Worm (Caenorhabditis elegans) whole organism, young adult: ENCODE measurements around the gene T02D1.8.

ENCODE experiments used
- C17E4.6 ChIP-seq: fragments of 200-800 bp; sonication (Bioruptor generic); IDR thresholded peaks from 2 replicates; pipeline ENCODE4 v1.3.6; 2022; ENCODE audit warnings: missing genetic modification reagents, missing genetic modification characterization, missing compliant biosample characterization
- F49E8.2 ChIP-seq: sonication (generic microtip); optimal IDR thresholded peaks from 3 replicates; lab custom pipeline; 2017; ENCODE audit warnings: missing genetic modification characterization, mild to moderate bottlenecking, missing compliant biosample characterization, antibody characterized with exemption, moderate library complexity; ENCODE audit not compliant: insufficient read depth
- F57C9.4 ChIP-seq: sonication (generic microtip); optimal IDR thresholded peaks from 2 replicates; lab custom pipeline; 2017; ENCODE audit warnings: mild to moderate bottlenecking, missing genetic modification characterization, missing compliant biosample characterization
- Y53G8AR.9 ChIP-seq: fragments of 200-800 bp; sonication (Bioruptor generic); conservative IDR thresholded peaks from 2 replicates; pipeline ENCODE4 v1.3.6; 2022; ENCODE audit warnings: missing genetic modification reagents, missing genetic modification characterization, missing compliant biosample characterization
- Y67H2A.10 ChIP-seq: fragments of 200-800 bp; sonication (Bioruptor generic); conservative IDR thresholded peaks from 2 replicates; pipeline ENCODE4 v1.3.6; 2022; ENCODE audit warnings: missing genetic modification reagents, missing genetic modification characterization, missing compliant biosample characterization
- Y79H2A.3 ChIP-seq: fragments of 200-800 bp; sonication (Bioruptor generic); conservative IDR thresholded peaks from 2 replicates; pipeline ENCODE4 v1.3.6; 2022; ENCODE audit warnings: missing genetic modification reagents, missing genetic modification characterization, missing compliant biosample characterization
- Y95B8A.8 ChIP-seq: fragments of 200-800 bp; sonication (Bioruptor generic); IDR thresholded peaks from 2 replicates; pipeline ENCODE4 v1.3.6; 2022; ENCODE audit warnings: missing genetic modification reagents, missing genetic modification characterization, missing compliant biosample characterization
- ZK185.1 ChIP-seq: sonication (generic microtip); optimal IDR thresholded peaks from 2 replicates; lab custom pipeline; 2016; ENCODE audit warnings: mild to moderate bottlenecking, missing genetic modification characterization, missing compliant biosample characterization; ENCODE audit not compliant: poor library complexity, severe bottlenecking
- attf-3 ChIP-seq: fragments of 200-800 bp; sonication (Bioruptor generic); conservative IDR thresholded peaks from 2 replicates; pipeline ENCODE4 v1.3.6; 2022; ENCODE audit warnings: missing genetic modification reagents, missing genetic modification characterization, missing compliant biosample characterization
- bed-1 ChIP-seq: fragments of 200-800 bp; sonication (Bioruptor generic); IDR thresholded peaks from 2 replicates; pipeline ENCODE4 v1.3.6; 2022; ENCODE audit warnings: missing genetic modification reagents, missing genetic modification characterization, missing compliant biosample characterization
- cebp-1 ChIP-seq, 2 experiments: fragments of 200-800 bp in 1 of 2; sonication (Bioruptor generic) in 1 of 2; sonication (generic microtip) in 1 of 2; IDR thresholded peaks in 1 of 2; optimal IDR thresholded peaks in 1 of 2; 2 replicates each; pipeline versions ENCODE4 v1.3.6 to Lab custom; 2017 to 2022; ENCODE audit warnings: missing compliant biosample characterization in 2 of 2, missing genetic modification characterization in 2 of 2, mild to moderate bottlenecking in 1 of 2, missing genetic modification reagents in 1 of 2, moderate library complexity in 1 of 2
- die-1 ChIP-seq: sonication (generic microtip); optimal IDR thresholded peaks from 2 replicates; lab custom pipeline; 2016; ENCODE audit warnings: missing genotype, mild to moderate bottlenecking, missing genetic modification characterization, missing compliant biosample characterization
- dpff-1 ChIP-seq: sonication (generic microtip); optimal IDR thresholded peaks from 2 replicates; lab custom pipeline; 2017; ENCODE audit warnings: mild to moderate bottlenecking, missing genetic modification characterization, missing compliant biosample characterization
- dpl-1 ChIP-seq: fragments of 150-350 bp; optimal IDR thresholded peaks from 2 replicates; lab custom pipeline; 2014; ENCODE audit warnings: missing biosample characterization, missing genetic modification reagents, missing genetic modification characterization
- efl-1 ChIP-seq: fragments of 150-350 bp; optimal IDR thresholded peaks from 2 replicates; lab custom pipeline; 2014; ENCODE audit warnings: missing biosample characterization, missing genetic modification reagents, missing genetic modification characterization
- fkh-3 ChIP-seq: sonication (generic microtip); optimal IDR thresholded peaks from 2 replicates; lab custom pipeline; 2016; ENCODE audit warnings: mild to moderate bottlenecking, missing genetic modification characterization, missing compliant biosample characterization
- gei-17 ChIP-seq: fragments of 200-800 bp; sonication (Bioruptor generic); optimal IDR thresholded peaks from 2 replicates; lab custom pipeline; 2018; ENCODE audit warnings: mild to moderate bottlenecking, missing genetic modification characterization, missing compliant biosample characterization
- him-1 ChIP-seq: sonication (generic microtip); optimal IDR thresholded peaks from 2 replicates; lab custom pipeline; 2016; ENCODE audit warnings: missing genotype, missing genetic modification reagents, missing genetic modification characterization, missing compliant biosample characterization
- let-526 ChIP-seq: fragments of 200-800 bp; sonication (Bioruptor generic); IDR thresholded peaks from 2 replicates; pipeline ENCODE4 v1.3.6; 2022; ENCODE audit warnings: missing genetic modification reagents, missing genetic modification characterization, missing compliant biosample characterization
- let-607 ChIP-seq, 2 experiments: fragments of 200-800 bp in 1 of 2; sonication (Bioruptor generic) in 1 of 2; sonication (generic microtip) in 1 of 2; optimal IDR thresholded peaks; 2 replicates each; lab custom pipeline; 2016 to 2018; ENCODE audit warnings: mild to moderate bottlenecking in 2 of 2, missing compliant biosample characterization in 2 of 2, missing genetic modification characterization in 2 of 2, moderate library complexity in 2 of 2, missing genotype in 1 of 2
- lsl-1 ChIP-seq: fragments of 200-800 bp; sonication (Bioruptor generic); optimal IDR thresholded peaks from 2 replicates; lab custom pipeline; 2018; ENCODE audit warnings: mild to moderate bottlenecking, missing genetic modification characterization, moderate library complexity, missing compliant biosample characterization
- lsy-27 ChIP-seq: sonication (generic microtip); optimal IDR thresholded peaks from 2 replicates; lab custom pipeline; 2017; ENCODE audit warnings: missing genetic modification characterization, mild to moderate bottlenecking, missing compliant biosample characterization, antibody characterized with exemption, missing genotype, borderline replicate concordance; ENCODE audit not compliant: insufficient read depth
- madf-10 ChIP-seq: sonication (generic microtip); optimal IDR thresholded peaks from 2 replicates; lab custom pipeline; 2016; ENCODE audit warnings: mild to moderate bottlenecking, missing genetic modification characterization, missing compliant biosample characterization
- nhr-80 ChIP-seq: sonication (generic microtip); optimal IDR thresholded peaks from 2 replicates; lab custom pipeline; 2016; ENCODE audit warnings: missing genetic modification characterization, missing compliant biosample characterization
- repo-1 ChIP-seq: sonication (generic microtip); optimal IDR thresholded peaks from 2 replicates; lab custom pipeline; 2017; ENCODE audit warnings: mild to moderate bottlenecking, missing genetic modification characterization, missing compliant biosample characterization
- rpc-1 ChIP-seq, 2 experiments: fragments of 150-350 bp in 1 of 2; sonication (generic microtip) in 1 of 2; optimal IDR thresholded peaks; 2 replicates each; lab custom pipeline; 2014 to 2018; ENCODE audit warnings: missing biosample characterization in 1 of 2, missing genetic modification characterization in 1 of 2, missing genetic modification reagents in 1 of 2, missing genotype in 1 of 2
- sea-2 ChIP-seq: fragments of 200-800 bp; sonication (Bioruptor generic); IDR thresholded peaks from 2 replicates; pipeline ENCODE4 v1.3.6; 2022; ENCODE audit warnings: missing genetic modification characterization, missing compliant biosample characterization
- snpc-3.4 ChIP-seq: sonication (generic microtip); optimal IDR thresholded peaks from 2 replicates; lab custom pipeline; 2017; ENCODE audit warnings: missing genetic modification characterization, mild to moderate bottlenecking, missing compliant biosample characterization, antibody characterized with exemption, moderate library complexity, missing genotype, missing genetic modification reagents
- zfh-2 ChIP-seq: fragments of 200-800 bp; sonication (Bioruptor generic); conservative IDR thresholded peaks from 2 replicates; pipeline ENCODE4 v1.3.6; 2022; ENCODE audit warnings: missing genetic modification reagents, missing genetic modification characterization, missing compliant biosample characterization
- ztf-22 ChIP-seq: fragments of 200-800 bp; sonication (Bioruptor generic); optimal IDR thresholded peaks from 2 replicates; lab custom pipeline; 2018; ENCODE audit warnings: mild to moderate bottlenecking, missing genetic modification characterization, moderate library complexity, missing compliant biosample characterization

T02D1.8 gene

ce11 chrIV:17405530-17405929, 18.2 kb upstream of the T02D1.8 start, which contains the start of gene pmp-4:
Gene pmp-4 (minus strand): TSS chrIV:17405630.
- TF ChIP-seq nhr-80 (peak; percentile 54), madf-10 (tag; lab: Kevin White, UChicago) (no peak)

- no peak for TF ChIP-seq repo-1
These were observed 12.2 kb upstream of the T02D1.8 start, which contains the start of gene T02D1.4 for ce11 chrIV:17399455-17399854. Gene T02D1.4 (plus strand): TSS chrIV:17399755.

ce11 chrIV:17395910-17396309, 8.6 kb upstream of the T02D1.8 start, which contains the start of gene sru-15:
Gene sru-15 (plus strand): TSS chrIV:17396210.
- TF ChIP-seq efl-1 (GFP tag; lab: Kevin White, UChicago) (no peak), C17E4.6 (GFP tag; lab: Robert Waterston, UW) (no peak), F49E8.2 (no peak), rpc-1 (optimal IDR thresholded peaks at IDR 0.05; lab: Kevin White, UChicago) (no peak), rpc-1 (tag; optimal IDR thresholded peaks at IDR 0.05; lab: Kevin White, UChicago) (no peak), bed-1 (no peak), Y79H2A.3 (GFP tag; lab: Robert Waterston, UW) (no peak), ztf-22 (GFP tag; lab: Kevin White, UChicago) (no peak), Y53G8AR.9 (GFP tag; lab: Robert Waterston, UW) (no peak), die-1 (tag; lab: Kevin White, UChicago) (no peak), him-1 (tag; lab: Kevin White, UChicago) (no peak), ZK185.1 (no peak), let-607 (tag; optimal IDR thresholded peaks at IDR 0.05; lab: Kevin White, UChicago) (no peak)

- TF ChIP-seq cebp-1 (GFP tag; IDR thresholded peaks at IDR 0.05; lab: Robert Waterston, UW), result no peak
- no peak for TF ChIP-seq cebp-1 (tag; optimal IDR thresholded peaks at IDR 0.05; lab: Kevin White, UChicago)
- TF ChIP-seq zfh-2 (GFP tag; lab: Robert Waterston, UW), result no peak
- TF ChIP-seq Y95B8A.8 (GFP tag; lab: Robert Waterston, UW), result no peak
- no peak for TF ChIP-seq Y67H2A.10 (GFP tag; lab: Robert Waterston, UW)
- TF ChIP-seq C17E4.6 (GFP tag; lab: Robert Waterston, UW), result no peak
- no peak for TF ChIP-seq let-526 (GFP tag; lab: Robert Waterston, UW)
- no peak for TF ChIP-seq attf-3
- TF ChIP-seq sea-2 (GFP tag; lab: Robert Waterston, UW), result no peak
- no peak for TF ChIP-seq fkh-3 (tag; lab: Kevin White, UChicago)
- TF ChIP-seq dpl-1, result no peak
- TF ChIP-seq F57C9.4 (tag; lab: Kevin White, UChicago), result no peak
- no peak for TF ChIP-seq gei-17 (GFP tag; lab: Kevin White, UChicago)
These were observed 4.2 kb downstream of the T02D1.8 start, which contains the start of gene C30H6.12 for ce11 chrIV:17383046-17383445. Gene C30H6.12 (plus strand): TSS chrIV:17383346.

ce11 chrIV:17382029-17382428, 5.3 kb downstream of the T02D1.8 start, which contains the start of gene C30H6.8:
Gene C30H6.8 (plus strand): TSS chrIV:17382329.
- TF ChIP-seq lsl-1 (GFP tag; lab: Kevin White, UChicago) (no peak), lsy-27 (tag; lab: Kevin White, UChicago) (no peak), snpc-3.4 (no peak), dpff-1 (tag; lab: Kevin White, UChicago) (no peak)
